Worm (Caenorhabditis elegans) whole organism, L1 larva: ENCODE results near the gene vps-26.

ENCODE experiments used
- C04F5.9 ChIP-seq: sonication (generic microtip); optimal IDR thresholded peaks from 2 replicates; lab custom pipeline; 2016; ENCODE audit warnings: missing genetic modification characterization, missing compliant biosample characterization
- F16B12.6 ChIP-seq: fragments of 150-350 bp; optimal IDR thresholded peaks from 2 replicates; lab custom pipeline; 2014; ENCODE audit warnings: missing biosample characterization, missing genetic modification characterization
- aha-1 ChIP-seq: fragments of 150-350 bp; optimal IDR thresholded peaks from 2 replicates; lab custom pipeline; 2014; ENCODE audit warnings: missing biosample characterization, missing genetic modification characterization
- alr-1 ChIP-seq: fragments of 200-800 bp; sonication (Bioruptor generic); optimal IDR thresholded peaks from 2 replicates; lab custom pipeline; 2018; ENCODE audit warnings: borderline replicate concordance, mild to moderate bottlenecking, missing genetic modification characterization, missing compliant biosample characterization
- aly-2 ChIP-seq: fragments of 150-350 bp; optimal IDR thresholded peaks from 2 replicates; lab custom pipeline; 2014; ENCODE audit warnings: missing biosample characterization, missing genetic modification characterization
- blmp-1 ChIP-seq: fragments of 150-350 bp; optimal IDR thresholded peaks from 2 replicates; lab custom pipeline; 2014; ENCODE audit warnings: missing biosample characterization, missing genetic modification characterization
- ceh-63 ChIP-seq: fragments of 200-800 bp; sonication (Bioruptor generic); optimal IDR thresholded peaks from 2 replicates; lab custom pipeline; 2018; ENCODE audit warnings: mild to moderate bottlenecking, missing genetic modification characterization, missing compliant biosample characterization
- ceh-8 ChIP-seq: fragments of 200-800 bp; sonication (Bioruptor generic); optimal IDR thresholded peaks from 2 replicates; lab custom pipeline; 2018; ENCODE audit warnings: mild to moderate bottlenecking, missing genetic modification characterization, moderate library complexity, missing compliant biosample characterization
- dpl-1 ChIP-seq, 3 experiments: fragments of 150-350 bp in 2 of 3; sonication (generic microtip) in 1 of 3; optimal IDR thresholded peaks; 2 replicates each; lab custom pipeline; 2014 to 2017; ENCODE audit warnings: missing biosample characterization in 3 of 3, missing genetic modification characterization in 3 of 3, missing genetic modification reagents in 3 of 3
- dsc-1 ChIP-seq: sonication (generic microtip); optimal IDR thresholded peaks from 2 replicates; lab custom pipeline; 2016; ENCODE audit warnings: mild to moderate bottlenecking, missing genetic modification characterization, missing compliant biosample characterization
- efl-1 ChIP-seq, 4 experiments: fragments of 150-350 bp; optimal IDR thresholded peaks in 3 of 4; peaks in 1 of 4; 1 replicate in 1 of 4; 2 replicates in 3 of 4; lab custom pipeline; 2014; ENCODE audit warnings: missing biosample characterization in 2 of 4, missing genetic modification characterization in 2 of 4, missing genetic modification reagents in 2 of 4
- egl-27 ChIP-seq, 2 experiments: fragments of 150-350 bp in 1 of 2; sonication (generic microtip); optimal IDR thresholded peaks; 3 replicates each; lab custom pipeline; 2017 to 2018; ENCODE audit warnings: missing biosample characterization in 2 of 2, missing genetic modification characterization in 2 of 2, missing genetic modification reagents in 2 of 2
- elt-3 ChIP-seq, 6 experiments: fragments of 150-350 bp in 1 of 6; sonication (generic microtip); optimal IDR thresholded peaks; 2 replicates each; lab custom pipeline; 2017 to 2018; ENCODE audit warnings: missing biosample characterization in 6 of 6, missing genetic modification characterization in 6 of 6, inconsistent platforms in 1 of 6
- fkh-10 ChIP-seq: sonication (generic microtip); optimal IDR thresholded peaks from 2 replicates; lab custom pipeline; 2017; ENCODE audit warnings: missing biosample characterization, missing genetic modification reagents, missing genetic modification characterization
- fos-1 ChIP-seq: fragments of 150-350 bp; optimal IDR thresholded peaks from 2 replicates; lab custom pipeline; 2014; ENCODE audit warnings: missing biosample characterization, missing genetic modification characterization
- irx-1 ChIP-seq: sonication (generic microtip); optimal IDR thresholded peaks from 2 replicates; lab custom pipeline; 2016; ENCODE audit warnings: missing genetic modification characterization, missing compliant biosample characterization
- isw-1 ChIP-seq: fragments of 200-800 bp; sonication (Bioruptor generic); IDR thresholded peaks from 2 replicates; pipeline ENCODE4 v1.3.6; 2022; ENCODE audit warnings: missing genetic modification characterization, missing compliant biosample characterization
- lin-14 ChIP-seq: fragments of 200-800 bp; sonication (Bioruptor generic); optimal IDR thresholded peaks from 2 replicates; lab custom pipeline; 2018; ENCODE audit warnings: mild to moderate bottlenecking, missing genetic modification characterization, moderate library complexity, missing compliant biosample characterization
- lir-3 ChIP-seq: sonication (generic microtip); optimal IDR thresholded peaks from 2 replicates; lab custom pipeline; 2016; ENCODE audit warnings: mild to moderate bottlenecking, missing genetic modification characterization, moderate library complexity, missing compliant biosample characterization; ENCODE audit not compliant: poor library complexity
- lsy-2 ChIP-seq, 2 experiments: fragments of 150-350 bp; optimal IDR thresholded peaks; 2 replicates each; lab custom pipeline; 2014; ENCODE audit warnings: missing biosample characterization in 2 of 2, missing genetic modification characterization in 2 of 2
- mab-9 ChIP-seq: fragments of 200-800 bp; sonication (Bioruptor generic); IDR thresholded peaks from 2 replicates; pipeline ENCODE4 v1.3.6; 2022; ENCODE audit warnings: missing genetic modification reagents, missing genetic modification characterization, missing compliant biosample characterization
- mep-1 ChIP-seq: fragments of 150-350 bp; optimal IDR thresholded peaks from 2 replicates; lab custom pipeline; 2014; ENCODE audit warnings: missing biosample characterization, missing genetic modification characterization
- nhr-237 ChIP-seq: fragments of 150-350 bp; optimal IDR thresholded peaks from 2 replicates; lab custom pipeline; 2014; ENCODE audit warnings: missing biosample characterization, missing genetic modification characterization
- nhr-28 ChIP-seq: fragments of 150-350 bp; optimal IDR thresholded peaks from 2 replicates; lab custom pipeline; 2014; ENCODE audit warnings: missing biosample characterization, missing genetic modification characterization
- nhr-76 ChIP-seq: sonication (generic microtip); optimal IDR thresholded peaks from 2 replicates; lab custom pipeline; 2017; ENCODE audit warnings: missing biosample characterization, missing genetic modification characterization
- pax-3 ChIP-seq: fragments of 200-800 bp; sonication (Bioruptor generic); optimal IDR thresholded peaks from 2 replicates; lab custom pipeline; 2018; ENCODE audit warnings: mild to moderate bottlenecking, missing genetic modification characterization, moderate library complexity, missing compliant biosample characterization
- snpc-4 ChIP-seq: fragments of 150-350 bp; optimal IDR thresholded peaks from 2 replicates; lab custom pipeline; 2014; ENCODE audit warnings: missing biosample characterization, missing genetic modification characterization
- tbx-2 ChIP-seq: sonication (generic microtip); optimal IDR thresholded peaks from 2 replicates; lab custom pipeline; 2016; ENCODE audit warnings: missing genetic modification characterization, missing compliant biosample characterization
- unc-30 ChIP-seq: sonication (generic microtip); optimal IDR thresholded peaks from 2 replicates; lab custom pipeline; 2017; ENCODE audit warnings: missing biosample characterization, missing genetic modification characterization
- zag-1 ChIP-seq: fragments of 150-350 bp; optimal IDR thresholded peaks from 2 replicates; lab custom pipeline; 2014; ENCODE audit warnings: missing biosample characterization, missing genetic modification characterization
- ztf-11 ChIP-seq, 2 experiments: sonication (generic microtip); optimal IDR thresholded peaks; 2 replicates each; lab custom pipeline; 2016 to 2017; ENCODE audit warnings: missing genetic modification characterization in 2 of 2, missing biosample characterization in 1 of 2, missing compliant biosample characterization in 1 of 2
- ztf-4 ChIP-seq: fragments of 150-350 bp; optimal IDR thresholded peaks from 2 replicates; lab custom pipeline; 2014; ENCODE audit warnings: missing biosample characterization, missing genetic modification characterization

The vps-26 gene

DNA sequence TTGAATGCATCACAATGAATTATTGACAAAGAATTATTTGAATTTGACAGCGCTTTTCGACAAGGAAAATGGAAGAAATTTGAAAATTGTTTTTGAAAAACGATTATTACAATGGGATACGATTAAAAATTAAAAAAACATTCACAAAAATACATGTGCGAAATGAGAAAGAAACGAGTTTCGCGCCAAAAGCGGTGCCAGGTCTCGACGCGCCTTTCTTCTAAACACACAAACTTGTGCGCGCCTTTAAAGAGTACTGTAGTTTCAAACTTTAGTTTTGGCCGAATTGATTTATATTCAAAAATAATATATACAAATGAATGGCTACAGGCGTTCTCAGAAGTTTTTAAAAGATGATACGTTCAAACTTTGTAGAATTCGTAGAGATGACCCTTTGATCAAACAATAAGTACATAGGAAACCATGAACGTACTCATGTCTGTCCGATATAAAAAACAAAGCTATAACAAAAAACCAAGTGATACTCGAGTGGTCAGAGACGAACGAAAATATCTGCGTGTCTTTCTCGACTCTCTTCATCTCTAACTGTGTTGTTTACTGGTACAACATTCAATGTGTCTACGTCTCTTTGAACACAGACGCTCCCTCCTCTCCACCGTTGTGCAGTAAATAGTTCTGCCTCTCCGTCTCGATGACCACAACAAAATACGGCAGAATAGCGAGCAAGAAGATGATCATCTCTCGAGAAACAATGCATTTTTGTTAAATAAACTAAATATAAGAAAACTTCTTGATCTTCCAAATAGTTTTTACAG is 26.4 kb upstream of the vps-26 start (continued):
- TF ChIP-seq unc-30 (no peak), F16B12.6 (tag; lab: Kevin White, UChicago) (no peak), ceh-8 (GFP tag; lab: Kevin White, UChicago) (no peak)

ce11 chrIV:9366411-9366810 is 24.8 kb upstream of the vps-26 start, which contains the start of gene pezo-1:
Gene pezo-1 (minus strand): TSS chrIV:9366511.
- TF ChIP-seq F16B12.6 (tag; lab: Kevin White, UChicago): peak; percentile 6
- no peak for TF ChIP-seq efl-1 (optimal IDR thresholded peaks at IDR 0.05; lab: Kevin White, UChicago)
- TF ChIP-seq efl-1 (GFP tag; optimal IDR thresholded peaks at IDR 0.05 in 1 of 2; lab: Kevin White, UChicago): peak in 1 of 2 experiments; percentile 30
- TF ChIP-seq lsy-2 (tag; optimal IDR thresholded peaks at IDR 0.05; lab: Kevin White, UChicago): peak in 1 of 2 experiments; percentile 43
- TF ChIP-seq mep-1: no peak

DNA sequence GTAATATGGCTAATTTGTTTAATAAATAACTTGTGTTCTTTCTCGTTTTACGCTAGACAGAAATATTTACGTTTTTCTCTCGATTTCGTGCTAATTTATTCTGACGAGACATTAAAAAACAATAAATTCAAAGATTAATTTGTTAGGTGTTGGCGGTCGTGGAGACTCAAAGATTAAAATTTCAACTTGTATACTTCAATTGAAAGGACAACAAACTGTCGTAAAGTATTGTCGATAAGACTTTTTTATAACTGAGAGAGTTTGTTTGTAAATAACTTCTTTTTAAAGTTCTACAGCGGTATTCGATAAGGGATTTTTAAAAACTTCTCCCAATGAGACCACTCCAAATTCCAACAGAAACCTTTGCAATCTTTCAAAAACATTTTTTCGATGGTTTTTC is 12.1 kb upstream of the vps-26 start:
- TF ChIP-seq ceh-63 (GFP tag; lab: Kevin White, UChicago): no peak
- TF ChIP-seq elt-3 (tag; optimal IDR thresholded peaks at IDR 0.05; lab: Kevin White, UChicago): no peak
- TF ChIP-seq C04F5.9 (tag; lab: Kevin White, UChicago): no peak
- TF ChIP-seq dpl-1 (GFP tag; optimal IDR thresholded peaks at IDR 0.05; lab: Kevin White, UChicago): no peak
- no peak for TF ChIP-seq ztf-4
- TF ChIP-seq fkh-10: no peak
- TF ChIP-seq nhr-28 (tag; lab: Kevin White, UChicago): no peak
- no peak for TF ChIP-seq zag-1 (tag; lab: Kevin White, UChicago)
- TF ChIP-seq pax-3 (tag; lab: Kevin White, UChicago): no peak
- TF ChIP-seq nhr-76: no peak
- no peak for TF ChIP-seq ztf-11 (tag; optimal IDR thresholded peaks at IDR 0.05; lab: Kevin White, UChicago)
- no peak for TF ChIP-seq dsc-1 (tag; lab: Kevin White, UChicago)
- TF ChIP-seq tbx-2 (tag; lab: Kevin White, UChicago): no peak
- no peak for TF ChIP-seq aha-1 (tag; lab: Kevin White, UChicago)
- no peak for TF ChIP-seq snpc-4 (tag; lab: Kevin White, UChicago)
- no peak for TF ChIP-seq efl-1 (optimal IDR thresholded peaks at IDR 0.05; lab: Kevin White, UChicago)
- no peak for TF ChIP-seq efl-1 (GFP tag; optimal IDR thresholded peaks at IDR 0.05 in 1 of 2; lab: Kevin White, UChicago)
- no peak for TF ChIP-seq isw-1
- no peak for TF ChIP-seq mab-9 (GFP tag; lab: Robert Waterston, UW)
- no peak for TF ChIP-seq egl-27 (tag; optimal IDR thresholded peaks at IDR 0.05; lab: Kevin White, UChicago)
- no peak for TF ChIP-seq lir-3 (tag; lab: Kevin White, UChicago)
- TF ChIP-seq, all 84 proteins: peak for 0

DNA sequence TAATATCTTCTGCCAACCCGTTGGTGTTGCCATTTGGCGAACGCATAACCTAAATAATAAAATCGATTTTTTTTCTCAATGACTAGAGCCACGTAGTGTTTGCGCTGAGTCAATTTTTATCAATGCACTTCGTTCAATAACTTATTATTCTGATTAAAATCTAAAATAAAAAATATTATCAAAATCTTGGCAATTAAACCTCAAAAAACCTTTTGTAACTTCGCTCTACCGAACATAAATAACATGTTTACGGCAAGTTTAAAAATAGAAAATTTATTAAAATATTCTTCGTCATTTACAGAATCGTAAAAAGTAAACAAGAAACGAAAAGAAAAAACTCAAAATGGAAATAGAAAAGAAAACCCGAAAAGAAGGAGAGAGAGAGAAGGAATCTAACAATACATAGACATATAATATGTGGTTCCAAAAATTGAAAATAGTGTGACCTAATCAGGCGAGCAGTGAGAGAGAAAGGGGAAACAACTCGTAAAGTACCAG is 1.6 kb upstream of the vps-26 start, which contains the start of gene pigc-1:
pigc-1 (minus strand) TSS at position 51 of the 498 bp plus-strand sequence.
- TF ChIP-seq F16B12.6 (tag; lab: Kevin White, UChicago): no peak
- TF ChIP-seq alr-1: no peak
- TF ChIP-seq efl-1 (optimal IDR thresholded peaks at IDR 0.05; lab: Kevin White, UChicago): no peak
- TF ChIP-seq efl-1 (GFP tag; optimal IDR thresholded peaks at IDR 0.05 in 1 of 2; lab: Kevin White, UChicago): peak in 1 of 2 experiments; percentile 16
- TF ChIP-seq aly-2 (tag; lab: Kevin White, UChicago): no peak
- no peak for TF ChIP-seq lin-14 (GFP tag; lab: Kevin White, UChicago)
- TF ChIP-seq irx-1 (tag; lab: Kevin White, UChicago): no peak

- TF ChIP-seq nhr-237 (tag; lab: Kevin White, UChicago): no peak
- TF ChIP-seq fos-1 (tag; lab: Kevin White, UChicago): no peak
- TF ChIP-seq blmp-1 (tag; lab: Kevin White, UChicago): no peak
Observed at ce11 chrIV:9339205-9339604, 2.4 kb downstream of the vps-26 start, which contains the start of gene T20D3.6. Gene T20D3.6 (minus strand): TSS chrIV:9339305.
